Fruit fly (Drosophila melanogaster) whole organism, embryonic: ENCODE measurements around the gene CG42536.

Experiments
- Adf1 ChIP-seq: fragments of 200-800 bp; sonication (Bioruptor generic); IDR thresholded peaks from 2 replicates; pipeline ENCODE4 v1.3.6; 2022; ENCODE audit warnings: missing biosample characterization, missing genetic modification characterization
- CG10431 ChIP-seq: fragments of 200-800 bp; sonication (Bioruptor generic); optimal IDR thresholded peaks from 3 replicates; lab custom pipeline; 2018; ENCODE audit warnings: missing biosample characterization, mild to moderate bottlenecking, missing genetic modification characterization
- CG11695 ChIP-seq: fragments of 200-800 bp; sonication (Bioruptor generic); IDR thresholded peaks from 3 replicates; pipeline ENCODE4 v1.3.6; 2022; ENCODE audit warnings: missing biosample characterization, missing genetic modification characterization
- CG12659 ChIP-seq: fragments of 200-800 bp; sonication (Bioruptor generic); optimal IDR thresholded peaks from 3 replicates; lab custom pipeline; 2017; ENCODE audit warnings: mild to moderate bottlenecking, missing biosample characterization, missing genetic modification reagents, missing genetic modification characterization
- CG12744 ChIP-seq: fragments of 200-800 bp; sonication (Bioruptor generic); optimal IDR thresholded peaks from 2 replicates; lab custom pipeline; 2016; ENCODE audit warnings: missing biosample characterization, missing genetic modification characterization
- CG12942 ChIP-seq: fragments of 200-800 bp; sonication (Bioruptor generic); optimal IDR thresholded peaks from 3 replicates; lab custom pipeline; 2016; ENCODE audit warnings: missing biosample characterization, missing genetic modification characterization
- CG13287 ChIP-seq: fragments of 200-800 bp; sonication (Bioruptor generic); IDR thresholded peaks from 2 replicates; pipeline ENCODE4 v1.3.6; 2022; ENCODE audit warnings: missing biosample characterization, missing genetic modification characterization; ENCODE audit not compliant: partially characterized antibody
- CG14441 ChIP-seq: fragments of 200-800 bp; sonication (Bioruptor generic); IDR thresholded peaks from 2 replicates; pipeline ENCODE4 v1.3.6; 2022; ENCODE audit warnings: missing biosample characterization, missing genetic modification characterization
- CG14710 ChIP-seq: fragments of 200-800 bp; sonication (Bioruptor generic); optimal IDR thresholded peaks from 3 replicates; lab custom pipeline; 2019; ENCODE audit warnings: missing biosample characterization, mild to moderate bottlenecking, missing genetic modification characterization, moderate library complexity
- CG17186 ChIP-seq: fragments of 200-800 bp; sonication (Bioruptor generic); optimal IDR thresholded peaks from 3 replicates; lab custom pipeline; 2017; ENCODE audit warnings: missing biosample characterization, missing genetic modification reagents, missing genetic modification characterization
- CG17328 ChIP-seq: fragments of 200-800 bp; sonication (Bioruptor generic); IDR thresholded peaks from 2 replicates; pipeline ENCODE4 v1.3.6; 2022; ENCODE audit warnings: missing biosample characterization, missing genetic modification characterization
- CG17829 ChIP-seq: fragments of 200-800 bp; optimal IDR thresholded peaks from 2 replicates; lab custom pipeline; 2019; ENCODE audit warnings: missing biosample characterization, mild to moderate bottlenecking, missing genetic modification characterization, moderate library complexity
- CG18764 ChIP-seq: fragments of 200-800 bp; sonication (Bioruptor generic); optimal IDR thresholded peaks from 3 replicates; lab custom pipeline; 2016; ENCODE audit warnings: missing biosample characterization, missing genetic modification characterization
- CG2678 ChIP-seq: fragments of 200-800 bp; sonication (Bioruptor generic); optimal IDR thresholded peaks from 3 replicates; lab custom pipeline; 2019; ENCODE audit warnings: missing biosample characterization, mild to moderate bottlenecking, missing genetic modification characterization, moderate library complexity
- CG2889 ChIP-seq: fragments of 200-800 bp; sonication (Bioruptor generic); IDR thresholded peaks from 3 replicates; pipeline ENCODE4 v1.3.6; 2022; ENCODE audit warnings: missing biosample characterization, missing genetic modification characterization
- CG3726 ChIP-seq: fragments of 200-800 bp; sonication (Bioruptor generic); IDR thresholded peaks from 3 replicates; pipeline ENCODE4, ENCODE4 v1.3.6; 2022; ENCODE audit warnings: missing biosample characterization, missing genetic modification characterization
- CG42726 ChIP-seq: fragments of 200-800 bp; sonication (Bioruptor generic); IDR thresholded peaks from 2 replicates; pipeline ENCODE4 v1.3.6; 2022; ENCODE audit warnings: missing biosample characterization, missing genetic modification characterization; ENCODE audit not compliant: partially characterized antibody
- CG4360 ChIP-seq: fragments of 200-800 bp; sonication (Bioruptor generic); IDR thresholded peaks from 2 replicates; pipeline ENCODE4 v1.3.6; 2022; ENCODE audit warnings: missing biosample characterization, missing genetic modification characterization
- CG4404 ChIP-seq: fragments of 200-800 bp; sonication (Bioruptor generic); IDR thresholded peaks from 2 replicates; pipeline ENCODE4 v1.3.6; 2022; ENCODE audit warnings: missing biosample characterization, missing genetic modification characterization
- CG4820 ChIP-seq: fragments of 200-800 bp; sonication (Bioruptor generic); optimal IDR thresholded peaks from 3 replicates; lab custom pipeline; 2016; ENCODE audit warnings: missing biosample characterization, missing genetic modification characterization
- CG5180 ChIP-seq: fragments of 200-800 bp; sonication (Bioruptor generic); optimal IDR thresholded peaks from 3 replicates; lab custom pipeline; 2017; ENCODE audit warnings: missing biosample characterization, missing genetic modification characterization, mild to moderate bottlenecking, moderate library complexity, missing genetic modification reagents
- CG5953 ChIP-seq: fragments of 200-800 bp; sonication (Bioruptor generic); IDR thresholded peaks from 2 replicates; pipeline ENCODE4 v1.3.6; 2022; ENCODE audit warnings: missing biosample characterization, missing genetic modification characterization
- CG8290 ChIP-seq, 3 experiments: fragments of 200-800 bp; sonication (Bioruptor generic); optimal IDR thresholded peaks; 2 replicates each; lab custom pipeline; 2016 to 2019; ENCODE audit warnings: missing biosample characterization in 3 of 3, missing genetic modification characterization in 3 of 3, mild to moderate bottlenecking in 2 of 3, moderate library complexity in 1 of 3
- Dad ChIP-seq: fragments of 200-800 bp; sonication (Bioruptor generic); optimal IDR thresholded peaks from 3 replicates; lab custom pipeline; 2016; ENCODE audit warnings: missing biosample characterization, missing genetic modification characterization
- Drgx ChIP-seq: fragments of 200-800 bp; sonication (Bioruptor generic); IDR thresholded peaks from 2 replicates; pipeline ENCODE4 v1.3.6; 2022; ENCODE audit warnings: missing biosample characterization, missing genetic modification characterization
- E2f2 ChIP-seq: fragments of 200-800 bp; sonication (Bioruptor generic); IDR thresholded peaks from 2 replicates; pipeline ENCODE4 v1.3.6; 2022; ENCODE audit warnings: missing biosample characterization, missing genetic modification characterization
- Hsf ChIP-seq: fragments of 200-800 bp; sonication (Bioruptor generic); optimal IDR thresholded peaks from 3 replicates; lab custom pipeline; 2016; ENCODE audit warnings: missing biosample characterization, missing genetic modification characterization
- Meics ChIP-seq: fragments of 200-800 bp; sonication (Bioruptor generic); optimal IDR thresholded peaks from 2 replicates; lab custom pipeline; 2017; ENCODE audit warnings: missing biosample characterization, mild to moderate bottlenecking, missing genetic modification characterization
- Nf-YA ChIP-seq: fragments of 200-800 bp; sonication (Bioruptor generic); IDR thresholded peaks from 2 replicates; pipeline ENCODE4 v1.3.6; 2022; ENCODE audit warnings: missing biosample characterization, missing genetic modification characterization
- Vsx1 ChIP-seq: fragments of 200-800 bp; sonication (Bioruptor generic); optimal IDR thresholded peaks from 2 replicates; lab custom pipeline; 2017; ENCODE audit warnings: missing biosample characterization, mild to moderate bottlenecking, missing genetic modification characterization, missing genetic modification reagents
- ato ChIP-seq: fragments of 200-800 bp; sonication (Bioruptor generic); IDR thresholded peaks from 2 replicates; pipeline ENCODE4 v1.3.6; 2022; ENCODE audit warnings: missing biosample characterization, missing genetic modification characterization; ENCODE audit not compliant: partially characterized antibody
- cato ChIP-seq: fragments of 200-800 bp; sonication (Bioruptor generic); optimal IDR thresholded peaks from 2 replicates; lab custom pipeline; 2016; ENCODE audit warnings: missing biosample characterization, missing genetic modification characterization, borderline replicate concordance
- crol ChIP-seq: fragments of 200-800 bp; sonication (Bioruptor generic); IDR thresholded peaks from 2 replicates; pipeline ENCODE4 v1.3.6; 2022; ENCODE audit warnings: missing biosample characterization, missing genetic modification characterization
- da ChIP-seq: fragments of 200-800 bp; sonication (Bioruptor generic); optimal IDR thresholded peaks from 2 replicates; lab custom pipeline; 2016; ENCODE audit warnings: missing biosample characterization, missing genetic modification characterization
- disco-r ChIP-seq: fragments of 200-800 bp; sonication (Bioruptor generic); optimal IDR thresholded peaks from 2 replicates; lab custom pipeline; 2016; ENCODE audit warnings: missing biosample characterization, missing genetic modification characterization
- ems ChIP-seq: fragments of 200-800 bp; sonication (Bioruptor generic); optimal IDR thresholded peaks from 3 replicates; lab custom pipeline; 2016; ENCODE audit warnings: missing biosample characterization, missing genetic modification characterization
- fd3F ChIP-seq: fragments of 200-800 bp; sonication (Bioruptor generic); optimal IDR thresholded peaks from 2 replicates; lab custom pipeline; 2018; ENCODE audit warnings: missing biosample characterization, mild to moderate bottlenecking, missing genetic modification characterization, moderate library complexity
- jing ChIP-seq: fragments of 200-800 bp; sonication (Bioruptor generic); optimal IDR thresholded peaks from 2 replicates; lab custom pipeline; 2018; ENCODE audit warnings: missing biosample characterization, mild to moderate bottlenecking, missing genetic modification characterization
- jumu ChIP-seq: fragments of 200-800 bp; sonication (Bioruptor generic); optimal IDR thresholded peaks from 3 replicates; lab custom pipeline; 2016; ENCODE audit warnings: missing biosample characterization, missing genetic modification characterization
- kni ChIP-seq: fragments of 200-800 bp; sonication (Bioruptor generic); optimal IDR thresholded peaks from 3 replicates; lab custom pipeline; 2017; ENCODE audit warnings: mild to moderate bottlenecking, missing biosample characterization, missing genetic modification reagents, missing genetic modification characterization
- lab ChIP-seq: fragments of 200-800 bp; sonication (Bioruptor generic); optimal IDR thresholded peaks from 3 replicates; lab custom pipeline; 2017; ENCODE audit warnings: missing biosample characterization, missing genetic modification characterization, mild to moderate bottlenecking, moderate library complexity, missing genetic modification reagents
- lov ChIP-seq, 2 experiments: fragments of 200-800 bp in 1 of 2; fragments of >200 bp in 1 of 2; sonication (Bioruptor generic) in 1 of 2; IDR thresholded peaks in 1 of 2; optimal IDR thresholded peaks in 1 of 2; 2 replicates in 1 of 2; 3 replicates in 1 of 2; pipeline versions ENCODE4 v1.3.6 to Lab custom; 2017 to 2022; ENCODE audit warnings: missing biosample characterization in 1 of 2, missing genetic modification characterization in 1 of 2
- luna ChIP-seq: fragments of 200-800 bp; sonication (Bioruptor generic); optimal IDR thresholded peaks from 2 replicates; lab custom pipeline; 2016; ENCODE audit warnings: missing biosample characterization, missing genetic modification characterization
- pum ChIP-seq: fragments of 200-800 bp; sonication (Bioruptor generic); optimal IDR thresholded peaks from 2 replicates; lab custom pipeline; 2016; ENCODE audit warnings: missing biosample characterization, missing genetic modification characterization
- rib ChIP-seq: fragments of 200-800 bp; sonication (Bioruptor generic); IDR thresholded peaks from 2 replicates; pipeline ENCODE4 v1.3.6; 2022; ENCODE audit warnings: missing biosample characterization, missing genetic modification characterization
- salm ChIP-seq: fragments of 200-800 bp; sonication (Bioruptor generic); optimal IDR thresholded peaks from 2 replicates; lab custom pipeline; 2018; ENCODE audit warnings: missing biosample characterization, mild to moderate bottlenecking, missing genetic modification characterization
- tgo ChIP-seq: fragments of 200-800 bp; sonication (Bioruptor generic); IDR thresholded peaks from 3 replicates; pipeline ENCODE4 v1.3.6; 2022; ENCODE audit warnings: missing biosample characterization, missing genetic modification characterization
- wdn ChIP-seq: fragments of 200-800 bp; sonication (Bioruptor generic); IDR thresholded peaks from 2 replicates; pipeline ENCODE4 v1.3.6; 2022; ENCODE audit warnings: missing biosample characterization, missing genetic modification characterization
- yki ChIP-seq: fragments of >200 bp; optimal IDR thresholded peaks from 3 replicates; lab custom pipeline; 2018

Gene CG42536

dm6 chr3L:10664511-10665062 lies 34.7 kb upstream of the CG42536 start, which contains the start of gene simj (continued):
- TF ChIP-seq da (no peak), disco-r (GFP tag; lab: Kevin White, UChicago) (no peak), cato (GFP tag; lab: Kevin White, UChicago) (no peak), CG17186 (GFP tag; lab: Kevin White, UChicago) (peak; percentile 96), CG42726 (peak; percentile 94), CG12659 (GFP tag; lab: Kevin White, UChicago) (peak; percentile 86), CG14441 (GFP tag; lab: Robert Waterston, UW) (peak; percentile 17; the same call in 1 of the 2 replicates), ems (no peak), CG4360 (0 out of 2 replicates have a peak, but pooled peaks have one; percentile 23), Drgx (GFP tag; lab: Robert Waterston, UW) (peak; percentile 34; the same call in 1 of the 2 replicates), CG11695 (GFP tag; lab: Robert Waterston, UW) (no peak), Meics (GFP tag; lab: Kevin White, UChicago) (peak; percentile 51), CG8290 (GFP tag; optimal IDR thresholded peaks at IDR 0.05; lab: Kevin White, UChicago) (peak; percentile 64), CG8290 (tag; optimal IDR thresholded peaks at IDR 0.05; lab: Kevin White, UChicago) (peak in 1 of 2 experiments; percentile 87), Nf-YA (no peak), CG5953 (GFP tag; lab: Robert Waterston, UW) (no peak), CG4404 (GFP tag; lab: Robert Waterston, UW) (no peak), fd3F (GFP tag; lab: Kevin White, UChicago) (no peak), pum (GFP tag; lab: Kevin White, UChicago) (no peak), rib (peak; percentile 70; the same call in 1 of the 2 replicates), wdn (no peak; the same call in 1 of the 2 replicates), CG4820 (GFP tag; lab: Kevin White, UChicago) (no peak), salm (tag; lab: Kevin White, UChicago) (peak; percentile 50), CG3726 (GFP tag; lab: Robert Waterston, UW) (no peak), Dad (GFP tag; lab: Kevin White, UChicago) (peak; percentile 77), luna (peak; percentile 48), CG13287 (GFP tag; lab: Robert Waterston, UW) (peak; percentile 88), jing (GFP tag; lab: Kevin White, UChicago) (no peak), Adf1 (GFP tag; lab: Robert Waterston, UW) (peak; percentile 68; the same call in 1 of the 2 replicates), CG14710 (tag; lab: Kevin White, UChicago) (peak; percentile 62), lab (GFP tag; lab: Kevin White, UChicago) (peak; percentile 76), CG18764 (GFP tag; lab: Kevin White, UChicago) (peak; percentile 5), CG17829 (peak; percentile 84), lov (optimal IDR thresholded peaks at IDR 0.05; lab: Kevin White, UChicago) (no peak), lov (GFP tag; IDR thresholded peaks at IDR 0.05; lab: Robert Waterston, UW) (no peak), Vsx1 (no peak), CG17328 (peak; percentile 38), yki (lab: Kevin White, UChicago) (no peak), CG12744 (GFP tag; lab: Kevin White, UChicago) (peak; percentile 12), ato (GFP tag; lab: Robert Waterston, UW) (peak; percentile 79), jumu (GFP tag; lab: Kevin White, UChicago) (peak; percentile 46), Hsf (peak; percentile 51), CG5180 (GFP tag; lab: Kevin White, UChicago) (peak; percentile 38), CG2889 (GFP tag; lab: Robert Waterston, UW) (no peak), E2f2 (GFP tag; lab: Robert Waterston, UW) (peak; percentile 87), CG10431 (no peak), crol (peak; percentile 7; the same call in 1 of the 2 replicates), tgo (GFP tag; lab: Robert Waterston, UW) (0 out of 3 replicates have a peak, but pooled peaks have one; percentile 18), CG2678 (tag; lab: Kevin White, UChicago) (peak; percentile 44), kni (GFP tag; lab: Kevin White, UChicago) (peak; percentile 53), CG12942 (GFP tag; lab: Kevin White, UChicago) (no peak)
